Worm (Caenorhabditis elegans) whole organism, L4/young adult: ENCODE data around the gene nhr-138.

ENCODE experiments used
- W03F9.2 ChIP-seq: fragments of 150-350 bp; optimal IDR thresholded peaks from 2 replicates; lab custom pipeline; 2014; ENCODE audit warnings: missing biosample characterization, missing genetic modification characterization
- dao-5 ChIP-seq: sonication (generic microtip); optimal IDR thresholded peaks from 2 replicates; lab custom pipeline; 2016; ENCODE audit warnings: missing genotype, missing genetic modification characterization, moderate library complexity, missing compliant biosample characterization

DNA sequence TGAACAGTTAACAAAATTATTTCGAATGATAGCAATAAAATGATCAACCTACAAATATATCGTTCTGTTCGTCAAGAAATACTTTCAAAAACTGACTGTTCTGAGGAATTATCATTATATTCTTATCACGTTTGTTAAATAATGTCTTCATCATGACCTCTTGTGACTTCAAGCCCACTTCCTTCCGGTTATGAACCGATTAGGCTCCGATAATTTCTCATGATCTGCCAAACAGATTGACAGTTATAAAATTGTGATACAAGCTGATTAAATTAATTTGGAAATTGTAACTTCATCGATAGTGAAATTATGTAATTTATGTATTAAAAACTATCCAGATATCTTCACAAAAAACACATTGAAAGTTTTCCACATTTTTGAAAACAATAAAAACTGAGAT is 44.2 kb upstream of the nhr-138 start, which contains the start of gene ins-8:
- TF ChIP-seq W03F9.2 (tag; lab: Kevin White, UChicago) (no peak), dao-5 (no peak)
